Worm (Caenorhabditis elegans) whole organism, midembryonic: Measurements from ENCODE around the gene srd-69.

Experiments
- T22C8.4 ChIP-seq: fragments of 200-800 bp; sonication (Bioruptor generic); IDR thresholded peaks from 2 replicates; pipeline ENCODE4 v1.3.6; 2022; ENCODE audit warnings: missing genetic modification characterization, missing compliant biosample characterization
- cog-1 ChIP-seq: sonication (generic microtip); optimal IDR thresholded peaks from 2 replicates; lab custom pipeline; 2016; ENCODE audit warnings: missing genetic modification characterization, missing compliant biosample characterization
- flt-1 ChIP-seq: fragments of 200-800 bp; sonication (Bioruptor generic); IDR thresholded peaks from 2 replicates; pipeline ENCODE4 v1.3.6; 2022; ENCODE audit warnings: missing genetic modification characterization, missing compliant biosample characterization
- klf-2 ChIP-seq: fragments of 200-800 bp; sonication (Bioruptor generic); conservative IDR thresholded peaks from 2 replicates; pipeline ENCODE4 v1.3.6; 2022; ENCODE audit warnings: missing genetic modification reagents, missing genetic modification characterization, missing compliant biosample characterization
- med-1 ChIP-seq: sonication (generic microtip); optimal IDR thresholded peaks from 2 replicates; lab custom pipeline; 2017; ENCODE audit warnings: missing genetic modification characterization, mild to moderate bottlenecking, missing compliant biosample characterization, antibody characterized with exemption, missing genetic modification reagents; ENCODE audit not compliant: insufficient read depth
- ref-1 ChIP-seq: fragments of 200-800 bp; sonication (Bioruptor generic); conservative IDR thresholded peaks from 2 replicates; pipeline ENCODE4 v1.3.6; 2022; ENCODE audit warnings: missing genetic modification reagents, missing genetic modification characterization, missing compliant biosample characterization
- tab-1 ChIP-seq: fragments of 200-800 bp; sonication (Bioruptor generic); IDR thresholded peaks from 2 replicates; pipeline ENCODE4 v1.3.6; 2022; ENCODE audit warnings: missing genetic modification characterization, missing compliant biosample characterization
- ztf-23 ChIP-seq: fragments of 200-800 bp; sonication (Bioruptor generic); IDR thresholded peaks from 2 replicates; pipeline ENCODE4 v1.3.6; 2022; ENCODE audit warnings: missing genetic modification reagents, missing genetic modification characterization, missing compliant biosample characterization
- ztf-29 ChIP-seq: fragments of 200-800 bp; sonication (Bioruptor generic); IDR thresholded peaks from 2 replicates; pipeline ENCODE4 v1.3.6; 2022; ENCODE audit warnings: missing genetic modification reagents, missing genetic modification characterization, missing compliant biosample characterization

Gene srd-69

DNA sequence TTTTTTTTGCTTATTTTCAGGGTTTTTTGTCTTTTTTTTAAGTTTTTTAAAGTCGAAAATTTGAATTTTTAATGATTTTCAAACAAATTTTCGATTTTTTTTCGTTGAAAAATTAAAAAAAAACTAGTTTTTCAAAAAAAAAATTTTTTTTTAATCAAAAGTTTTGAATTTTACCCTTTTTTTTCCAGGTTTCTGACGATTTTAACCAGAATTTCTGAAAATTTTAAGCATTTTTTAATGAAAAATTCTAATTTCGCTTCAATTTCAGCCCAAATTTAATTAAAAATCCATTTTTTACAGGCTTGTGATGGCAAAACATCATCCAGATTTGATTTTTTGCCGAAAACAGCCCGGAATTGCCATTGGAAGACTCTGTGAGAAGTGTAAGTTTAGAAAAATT is 19.5 kb upstream of the srd-69 start, which contains the start of gene phf-5:
Gene phf-5, plus strand, starts transcription at position 301 of the 400 bp plus-strand sequence.
- TF ChIP-seq ref-1 (no peak), klf-2 (GFP tag; lab: Robert Waterston, UW) (no peak), ztf-29 (no peak), T22C8.4 (no peak), ztf-23 (GFP tag; lab: Robert Waterston, UW) (no peak), cog-1 (tag; lab: Kevin White, UChicago) (no peak), flt-1 (GFP tag; lab: Robert Waterston, UW) (no peak), med-1 (GFP tag; lab: Kevin White, UChicago) (no peak), tab-1 (GFP tag; lab: Robert Waterston, UW) (no peak)

- no peak for TF ChIP-seq ztf-23 (GFP tag; lab: Robert Waterston, UW)
These were observed 15.5 kb upstream of the srd-69 start, which contains the start of gene gip-1 for ce11 chrIII:2347291-2347690. Gene gip-1, plus strand, starts transcription at chrIII:2347591.

ce11 chrIII:2349956-2350355 is 12.8 kb upstream of the srd-69 start:
- no peak for TF ChIP-seq cog-1 (tag; lab: Kevin White, UChicago)
- TF ChIP-seq ztf-29, result no peak

ce11 chrIII:2368424-2368823 is 5.7 kb downstream of the srd-69 start, which contains the start of gene H04J21.4:
Gene H04J21.4, minus strand, starts transcription at chrIII:2368524.
- TF ChIP-seq klf-2 (GFP tag; lab: Robert Waterston, UW) (no peak), med-1 (GFP tag; lab: Kevin White, UChicago) (no peak), ztf-23 (GFP tag; lab: Robert Waterston, UW) (no peak), flt-1 (GFP tag; lab: Robert Waterston, UW) (no peak), ref-1 (no peak), ztf-29 (no peak), T22C8.4 (no peak), tab-1 (GFP tag; lab: Robert Waterston, UW) (no peak), cog-1 (tag; lab: Kevin White, UChicago) (no peak)

DNA sequence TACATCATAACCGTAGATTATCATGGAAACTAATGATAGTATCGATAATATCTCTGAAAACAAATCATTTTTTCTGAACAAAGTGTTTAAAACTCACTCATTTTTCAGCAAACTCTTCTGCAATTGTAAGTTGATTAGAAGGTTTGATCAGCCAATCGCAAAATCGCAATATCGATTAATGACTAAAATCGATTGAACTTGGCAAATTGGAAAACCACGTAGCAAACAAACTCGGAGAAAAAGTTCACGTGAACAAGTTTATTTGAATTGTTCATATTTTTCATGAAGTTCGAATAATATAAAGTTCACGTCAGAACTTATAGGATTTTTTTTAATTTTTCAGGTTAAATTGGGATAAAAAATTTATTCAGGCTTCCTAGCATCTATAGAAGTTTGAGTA is 9.1 kb downstream of the srd-69 start, which contains the start of gene H04J21.1:
Gene H04J21.1, minus strand, starts transcription at position 101 of the 400 bp plus-strand sequence.
- TF ChIP-seq ref-1 (no peak), ztf-29 (no peak), ztf-23 (GFP tag; lab: Robert Waterston, UW) (no peak)

DNA sequence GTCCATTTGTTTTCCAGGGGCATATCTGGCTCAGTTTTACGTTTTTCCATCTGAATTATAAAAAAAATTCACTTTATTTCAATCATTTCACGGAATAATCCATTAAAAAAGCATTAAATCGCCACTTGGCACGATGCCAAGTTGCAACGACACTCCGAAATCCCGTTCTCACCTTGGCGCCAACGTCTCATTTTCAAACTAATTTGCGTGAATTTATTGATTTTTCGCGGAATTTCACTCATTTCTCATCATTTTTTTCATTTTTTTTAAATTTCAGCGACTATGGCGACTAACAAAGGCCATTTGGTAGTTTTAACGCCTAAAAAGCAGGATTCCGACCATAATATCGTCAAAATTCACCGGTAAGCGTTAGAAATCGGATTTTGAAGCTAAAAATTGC is 13.2 kb downstream of the srd-69 start, which contains the start of gene H14E04.2:
Gene H14E04.2, plus strand, starts transcription at position 276 of the 400 bp plus-strand sequence.
- TF ChIP-seq klf-2 (GFP tag; lab: Robert Waterston, UW), result no peak
- TF ChIP-seq med-1 (GFP tag; lab: Kevin White, UChicago), result no peak
- TF ChIP-seq flt-1 (GFP tag; lab: Robert Waterston, UW), result no peak
- TF ChIP-seq cog-1 (tag; lab: Kevin White, UChicago), result no peak
- TF ChIP-seq ztf-23 (GFP tag; lab: Robert Waterston, UW), result no peak
- peak; percentile 59; the same call in 1 of the 2 replicates for TF ChIP-seq T22C8.4

- TF ChIP-seq med-1 (GFP tag; lab: Kevin White, UChicago) (no peak), flt-1 (GFP tag; lab: Robert Waterston, UW) (no peak), T22C8.4 (peak; percentile 76), tab-1 (GFP tag; lab: Robert Waterston, UW) (no peak), ztf-29 (no peak), ztf-23 (GFP tag; lab: Robert Waterston, UW) (no peak), ref-1 (no peak)
These were observed 21.6 kb downstream of the srd-69 start for ce11 chrIII:2384364-2384763.

DNA sequence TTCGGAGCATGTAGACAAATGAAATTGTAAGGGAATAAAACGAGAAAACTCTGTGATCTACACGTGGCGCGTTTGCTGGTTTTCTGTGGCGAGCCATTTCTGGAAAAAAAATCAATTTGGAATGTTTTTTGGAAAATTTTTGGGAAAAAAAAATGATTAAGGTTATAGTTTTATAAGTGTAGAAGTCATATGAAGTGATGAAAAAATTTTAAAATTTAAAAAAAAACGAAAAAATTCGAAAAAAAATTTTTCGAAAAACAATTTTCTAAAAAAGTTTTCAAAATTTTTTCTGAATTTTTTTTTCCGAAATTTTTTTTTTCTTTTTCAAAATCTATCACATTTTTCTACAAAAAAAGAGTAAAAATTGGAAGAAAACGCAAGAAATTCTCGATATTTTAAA is 23.7 kb downstream of the srd-69 start, which contains the start of gene H14E04.3:
Gene H14E04.3, minus strand, starts transcription at position 101 of the 400 bp plus-strand sequence.
- no peak for TF ChIP-seq ref-1
- no peak for TF ChIP-seq ztf-23 (GFP tag; lab: Robert Waterston, UW)
- TF ChIP-seq cog-1 (tag; lab: Kevin White, UChicago), result no peak
- TF ChIP-seq med-1 (GFP tag; lab: Kevin White, UChicago), result no peak
- TF ChIP-seq ztf-29, result no peak
- no peak for TF ChIP-seq T22C8.4
- no peak for TF ChIP-seq tab-1 (GFP tag; lab: Robert Waterston, UW)
- TF ChIP-seq klf-2 (GFP tag; lab: Robert Waterston, UW), result no peak
- TF ChIP-seq flt-1 (GFP tag; lab: Robert Waterston, UW), result no peak

- TF ChIP-seq flt-1 (GFP tag; lab: Robert Waterston, UW) (no peak), ztf-29 (no peak), ref-1 (no peak), cog-1 (tag; lab: Kevin White, UChicago) (no peak), klf-2 (GFP tag; lab: Robert Waterston, UW) (no peak), T22C8.4 (no peak)
These were observed 29.0 kb downstream of the srd-69 start for ce11 chrIII:2391704-2392103.

DNA sequence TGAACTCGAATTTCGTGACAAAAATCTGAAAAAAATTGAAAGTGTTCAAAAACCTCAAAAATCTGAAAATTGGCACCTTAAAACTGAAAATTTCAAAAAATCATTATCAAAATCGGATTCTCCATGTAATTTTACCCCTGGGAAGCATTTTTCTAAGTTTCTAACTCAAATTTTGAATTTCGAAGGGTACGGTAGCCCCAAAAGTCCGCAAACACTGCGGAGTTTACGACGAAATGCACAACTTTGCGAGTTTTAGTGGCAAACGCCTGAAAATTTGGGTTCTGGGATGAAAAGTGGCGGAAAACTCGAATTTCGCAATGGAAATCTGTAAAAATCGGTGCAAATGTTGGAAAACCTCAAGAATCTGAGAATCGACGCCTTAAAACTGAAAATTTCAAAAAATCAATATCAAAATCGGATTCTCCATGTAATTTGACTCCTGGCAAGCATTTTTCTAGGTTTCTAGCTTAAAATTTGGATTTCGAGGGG is 31.0 kb downstream of the srd-69 start:
- TF ChIP-seq ztf-23 (GFP tag; lab: Robert Waterston, UW) (no peak), T22C8.4 (no peak), klf-2 (GFP tag; lab: Robert Waterston, UW) (no peak), tab-1 (GFP tag; lab: Robert Waterston, UW) (no peak), ref-1 (no peak), ztf-29 (no peak), flt-1 (GFP tag; lab: Robert Waterston, UW) (no peak), cog-1 (tag; lab: Kevin White, UChicago) (no peak)
